Fruit fly (Drosophila melanogaster) whole organism, prepupa: ENCODE results near the gene crm.

Source experiments
- CG16779 ChIP-seq: fragments of 200-800 bp; sonication (Bioruptor generic); optimal IDR thresholded peaks from 3 replicates; lab custom pipeline; 2017; ENCODE audit warnings: missing biosample characterization, mild to moderate bottlenecking, missing genetic modification characterization
- CG3032 ChIP-seq: fragments of 200-800 bp; optimal IDR thresholded peaks from 2 replicates; lab custom pipeline; 2019; ENCODE audit warnings: missing biosample characterization, mild to moderate bottlenecking, missing genetic modification characterization, moderate library complexity
- CG32006 ChIP-seq: fragments of 200-800 bp; sonication (Bioruptor generic); optimal IDR thresholded peaks from 3 replicates; lab custom pipeline; 2017; ENCODE audit warnings: missing biosample characterization, mild to moderate bottlenecking, missing genetic modification characterization
- CG6163 ChIP-seq: fragments of 200-800 bp; sonication (Bioruptor generic); IDR thresholded peaks from 3 replicates; pipeline ENCODE4 v1.3.6; 2022; ENCODE audit warnings: missing biosample characterization, missing genetic modification characterization
- CG6854 ChIP-seq: fragments of 200-800 bp; sonication (Bioruptor generic); optimal IDR thresholded peaks from 2 replicates; lab custom pipeline; 2017; ENCODE audit warnings: missing biosample characterization, mild to moderate bottlenecking, missing genetic modification characterization
- CG8632 ChIP-seq: fragments of 200-800 bp; sonication (Bioruptor generic); optimal IDR thresholded peaks from 3 replicates; lab custom pipeline; 2016; ENCODE audit warnings: missing biosample characterization, missing genetic modification characterization
- Eip75B ChIP-seq: fragments of 200-800 bp; sonication (Bioruptor generic); optimal IDR thresholded peaks from 3 replicates; lab custom pipeline; 2016; ENCODE audit warnings: missing biosample characterization, missing genetic modification characterization
- Ets21C ChIP-seq: fragments of 200-800 bp; sonication (Bioruptor generic); optimal IDR thresholded peaks from 3 replicates; lab custom pipeline; 2016; ENCODE audit warnings: missing biosample characterization, missing genetic modification characterization
- Hr4 ChIP-seq: fragments of 200-800 bp; sonication (Bioruptor generic); optimal IDR thresholded peaks from 3 replicates; lab custom pipeline; 2016; ENCODE audit warnings: missing biosample characterization, missing genetic modification characterization
- Lpt ChIP-seq: fragments of 200-800 bp; sonication (Bioruptor generic); optimal IDR thresholded peaks from 3 replicates; lab custom pipeline; 2016; ENCODE audit warnings: missing biosample characterization, missing genetic modification characterization
- fd59A ChIP-seq: fragments of 200-800 bp; sonication (Bioruptor generic); optimal IDR thresholded peaks from 2 replicates; lab custom pipeline; 2017; ENCODE audit warnings: missing biosample characterization, mild to moderate bottlenecking, missing genetic modification characterization, missing genetic modification reagents
- salr ChIP-seq, 2 experiments: fragments of 200-800 bp; sonication (Bioruptor generic); optimal IDR thresholded peaks; 3 replicates each; lab custom pipeline; 2016 to 2018; ENCODE audit warnings: missing biosample characterization in 2 of 2, missing genetic modification characterization in 2 of 2, mild to moderate bottlenecking in 1 of 2
- ss ChIP-seq, 2 experiments: fragments of 200-800 bp; sonication (Bioruptor generic); optimal IDR thresholded peaks; 2 replicates in 1 of 2; 3 replicates in 1 of 2; lab custom pipeline; 2017 to 2018; ENCODE audit warnings: mild to moderate bottlenecking in 2 of 2, missing biosample characterization in 2 of 2, missing genetic modification characterization in 2 of 2, moderate library complexity in 1 of 2
- vri ChIP-seq: fragments of 200-800 bp; sonication (Bioruptor generic); optimal IDR thresholded peaks from 3 replicates; lab custom pipeline; 2016; ENCODE audit warnings: missing biosample characterization, mild to moderate bottlenecking, missing genetic modification characterization

DNA sequence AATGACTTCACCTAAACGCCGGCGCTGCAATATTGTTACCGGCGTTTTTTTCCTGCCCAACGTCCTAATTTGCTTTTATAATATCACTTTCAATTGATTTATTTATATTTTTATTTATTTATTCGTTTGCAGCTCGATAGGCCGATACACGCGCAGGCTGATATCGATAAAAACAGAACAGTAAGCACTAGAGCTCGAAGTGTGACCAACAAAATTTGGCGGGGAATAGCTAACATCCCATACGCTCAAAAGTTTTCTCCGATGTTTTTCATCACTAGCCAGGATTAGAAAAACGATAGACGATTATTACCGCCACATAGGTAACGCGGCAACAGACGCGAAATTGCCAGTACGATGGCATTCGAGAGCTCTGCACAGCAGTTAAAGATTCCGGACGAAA, 24.8 kb downstream of the crm start, which contains the start of the genes CG2685 and CG2694:
- TF ChIP-seq salr (GFP tag; optimal IDR thresholded peaks at IDR 0.05; lab: Kevin White, UChicago) (no peak), vri (GFP tag; lab: Kevin White, UChicago) (no peak), CG6854 (no peak), Eip75B (GFP tag; lab: Kevin White, UChicago) (no peak), CG32006 (GFP tag; lab: Kevin White, UChicago) (no peak), Lpt (no peak), Ets21C (GFP tag; lab: Kevin White, UChicago) (no peak), ss (GFP tag; optimal IDR thresholded peaks at IDR 0.05; lab: Kevin White, UChicago) (no peak), Hr4 (GFP tag; lab: Kevin White, UChicago) (no peak), CG3032 (no peak), CG8632 (GFP tag; lab: Kevin White, UChicago) (no peak), CG16779 (tag; lab: Kevin White, UChicago) (no peak), fd59A (GFP tag; lab: Kevin White, UChicago) (no peak), CG6163 (GFP tag; lab: Robert Waterston, UW) (no peak)
